Worm (Caenorhabditis elegans) whole organism, mixed stage, embryonic: ENCODE data around the gene mboa-3.

Source experiments
- drap-1 ChIP-seq: fragments of 200-800 bp; sonication (Bioruptor generic); optimal IDR thresholded peaks from 3 replicates; lab custom pipeline; 2018; ENCODE audit warnings: mild to moderate bottlenecking, missing genetic modification characterization, missing compliant biosample characterization
- flh-1 ChIP-seq: fragments of 200-800 bp; sonication (Bioruptor generic); optimal IDR thresholded peaks from 2 replicates; lab custom pipeline; 2018; ENCODE audit warnings: mild to moderate bottlenecking, missing genetic modification characterization, moderate library complexity, missing compliant biosample characterization
- lin-13 ChIP-seq: fragments of 150-350 bp; optimal IDR thresholded peaks from 2 replicates; lab custom pipeline; 2014; ENCODE audit warnings: missing biosample characterization, missing genetic modification characterization
- nhr-12 ChIP-seq: fragments of 150-350 bp; optimal IDR thresholded peaks from 2 replicates; lab custom pipeline; 2014; ENCODE audit warnings: missing biosample characterization, missing genetic modification characterization
- nhr-2 ChIP-seq: fragments of 150-350 bp; optimal IDR thresholded peaks from 2 replicates; lab custom pipeline; 2014; ENCODE audit warnings: missing biosample characterization, missing genetic modification characterization
- nhr-237 ChIP-seq: fragments of 150-350 bp; optimal IDR thresholded peaks from 2 replicates; lab custom pipeline; 2014; ENCODE audit warnings: missing biosample characterization, missing genetic modification characterization
- nhr-28 ChIP-seq: fragments of 150-350 bp; optimal IDR thresholded peaks from 2 replicates; lab custom pipeline; 2014; ENCODE audit warnings: missing biosample characterization, missing genetic modification characterization
- pha-4 ChIP-seq: fragments of 150-350 bp; optimal IDR thresholded peaks from 2 replicates; lab custom pipeline; 2018; ENCODE audit warnings: missing biosample characterization, missing genetic modification reagents, missing genetic modification characterization
- snpc-4 ChIP-seq: fragments of 150-350 bp; optimal IDR thresholded peaks from 2 replicates; lab custom pipeline; 2014; ENCODE audit warnings: missing biosample characterization, missing genetic modification characterization
- tbx-8 ChIP-seq: fragments of 200-800 bp; sonication (Bioruptor generic); optimal IDR thresholded peaks from 2 replicates; lab custom pipeline; 2018; ENCODE audit warnings: mild to moderate bottlenecking, missing genetic modification characterization, moderate library complexity, missing compliant biosample characterization
- unc-62 ChIP-seq: fragments of 150-350 bp; optimal IDR thresholded peaks from 2 replicates; lab custom pipeline; 2014; ENCODE audit warnings: missing biosample characterization, missing genetic modification reagents, missing genetic modification characterization
- ztf-11 ChIP-seq: fragments of 150-350 bp; optimal IDR thresholded peaks from 2 replicates; lab custom pipeline; 2014; ENCODE audit warnings: missing biosample characterization, missing genetic modification characterization

ce11 chrX:5470111-5470745, 52.4 kb downstream of the mboa-3 start:
- TF ChIP-seq unc-62 (GFP tag; lab: Kevin White, UChicago) (no peak), pha-4 (tag; lab: Kevin White, UChicago) (no peak), lin-13 (tag; lab: Kevin White, UChicago) (no peak), snpc-4 (tag; lab: Kevin White, UChicago) (no peak), nhr-12 (tag; lab: Kevin White, UChicago) (no peak), flh-1 (GFP tag; lab: Kevin White, UChicago) (no peak), nhr-2 (tag; lab: Kevin White, UChicago) (no peak), nhr-237 (tag; lab: Kevin White, UChicago) (no peak), ztf-11 (tag; lab: Kevin White, UChicago) (no peak), tbx-8 (GFP tag; lab: Kevin White, UChicago) (no peak), nhr-28 (tag; lab: Kevin White, UChicago) (no peak), drap-1 (no peak)
